Worm (Caenorhabditis elegans) whole organism, L4 larva: ENCODE results near the gene wrt-3.

ENCODE experiments used
- D1046.2 ChIP-seq: fragments of 200-800 bp; sonication (Bioruptor generic); IDR thresholded peaks from 2 replicates; pipeline ENCODE4 v1.3.6; 2022; ENCODE audit warnings: missing genetic modification characterization, missing compliant biosample characterization
- F49E8.2 ChIP-seq: sonication (generic microtip); optimal IDR thresholded peaks from 2 replicates; lab custom pipeline; 2016; ENCODE audit warnings: missing compliant biosample characterization, mild to moderate bottlenecking, missing genetic modification characterization, borderline replicate concordance
- R02D3.7 ChIP-seq: fragments of 150-350 bp; sonication (generic microtip); optimal IDR thresholded peaks from 3 replicates; lab custom pipeline; 2014; ENCODE audit warnings: missing biosample characterization, missing genetic modification characterization
- Y48G9A.11 ChIP-seq: fragments of 200-800 bp; sonication (Bioruptor generic); IDR thresholded peaks from 2 replicates; pipeline ENCODE4 v1.3.6; 2022; ENCODE audit warnings: missing genetic modification reagents, missing genetic modification characterization, missing compliant biosample characterization
- ZK546.5 ChIP-seq, 2 experiments: sonication (generic microtip); optimal IDR thresholded peaks; 2 replicates each; lab custom pipeline; 2017; ENCODE audit warnings: missing biosample characterization in 2 of 2, missing genetic modification characterization in 2 of 2
- aha-1 ChIP-seq: fragments of 150-350 bp; peaks from one replicate; lab custom pipeline; 2014; ENCODE audit warnings: missing biosample characterization, missing genetic modification characterization
- ama-1 ChIP-seq: fragments of 150-350 bp; optimal IDR thresholded peaks from 2 replicates; lab custom pipeline; 2014; ENCODE audit warnings: inconsistent platforms, mixed read lengths
- arid-1 ChIP-seq: fragments of 200-800 bp; sonication (Bioruptor generic); conservative IDR thresholded peaks from 2 replicates; pipeline ENCODE4 v1.3.6; 2022; ENCODE audit warnings: missing genetic modification reagents, missing genetic modification characterization, missing compliant biosample characterization
- ceh-20 ChIP-seq: fragments of 200-800 bp; sonication (Bioruptor generic); IDR thresholded peaks from 2 replicates; pipeline ENCODE4 v1.3.6; 2022; ENCODE audit warnings: missing genetic modification reagents, missing genetic modification characterization, missing compliant biosample characterization
- ceh-28 ChIP-seq: fragments of 150-350 bp; optimal IDR thresholded peaks from 2 replicates; lab custom pipeline; 2014; ENCODE audit warnings: missing biosample characterization, missing genetic modification reagents, missing genetic modification characterization
- ctbp-1 ChIP-seq: fragments of 200-800 bp; sonication (Bioruptor generic); IDR thresholded peaks from 2 replicates; pipeline ENCODE4 v1.3.6; 2022; ENCODE audit warnings: missing genetic modification reagents, missing genetic modification characterization, missing compliant biosample characterization
- daf-12 ChIP-seq: fragments of 150-350 bp; optimal IDR thresholded peaks from 2 replicates; lab custom pipeline; 2014; ENCODE audit warnings: missing biosample characterization, missing genetic modification reagents, missing genetic modification characterization
- daf-16 ChIP-seq, 3 experiments: sonication (generic microtip); optimal IDR thresholded peaks; 2 replicates each; lab custom pipeline; 2016 to 2017; ENCODE audit warnings: missing genetic modification characterization in 3 of 3, missing genetic modification reagents in 3 of 3, mild to moderate bottlenecking in 2 of 3, missing compliant biosample characterization in 2 of 3, missing biosample characterization in 1 of 3, moderate library complexity in 1 of 3
- daf-19 ChIP-seq: fragments of 200-800 bp; sonication (Bioruptor generic); conservative IDR thresholded peaks from 2 replicates; pipeline ENCODE4 v1.3.6; 2022; ENCODE audit warnings: missing genetic modification characterization, missing compliant biosample characterization
- daf-8 ChIP-seq: fragments of 200-800 bp; sonication (Bioruptor generic); IDR thresholded peaks from 2 replicates; pipeline ENCODE4 v1.3.6; 2022; ENCODE audit warnings: missing genetic modification characterization, missing compliant biosample characterization
- dmd-9 ChIP-seq: fragments of 200-800 bp; sonication (Bioruptor generic); IDR thresholded peaks from 2 replicates; pipeline ENCODE4 v1.3.6; 2022; ENCODE audit warnings: missing genetic modification reagents, missing genetic modification characterization, missing compliant biosample characterization
- dpl-1 ChIP-seq: fragments of 150-350 bp; optimal IDR thresholded peaks from 2 replicates; lab custom pipeline; 2014; ENCODE audit warnings: missing biosample characterization, missing genetic modification reagents, missing genetic modification characterization
- duxl-1 ChIP-seq: sonication (generic microtip); optimal IDR thresholded peaks from 2 replicates; lab custom pipeline; 2016; ENCODE audit warnings: mild to moderate bottlenecking, missing genetic modification characterization, moderate library complexity, missing compliant biosample characterization; ENCODE audit not compliant: poor library complexity
- fkh-10 ChIP-seq: fragments of 150-350 bp; optimal IDR thresholded peaks from 2 replicates; lab custom pipeline; 2014; ENCODE audit warnings: missing biosample characterization, missing genetic modification reagents, missing genetic modification characterization
- fos-1 ChIP-seq: fragments of 150-350 bp; optimal IDR thresholded peaks from 2 replicates; lab custom pipeline; 2014; ENCODE audit warnings: missing biosample characterization, missing genetic modification characterization
- hif-1 ChIP-seq, 2 experiments: sonication (generic microtip); optimal IDR thresholded peaks; 2 replicates each; lab custom pipeline; 2016 to 2017; ENCODE audit warnings: missing compliant biosample characterization in 2 of 2, missing genetic modification characterization in 2 of 2, missing genetic modification reagents in 2 of 2, missing genotype in 2 of 2, mild to moderate bottlenecking in 1 of 2
- hlh-30 ChIP-seq: sonication (generic microtip); optimal IDR thresholded peaks from 2 replicates; lab custom pipeline; 2017; ENCODE audit warnings: antibody characterized with exemption, mild to moderate bottlenecking, missing genetic modification characterization, missing compliant biosample characterization; ENCODE audit not compliant: insufficient read depth
- jun-1 ChIP-seq: fragments of 150-350 bp; optimal IDR thresholded peaks from 2 replicates; lab custom pipeline; 2014; ENCODE audit warnings: missing biosample characterization, missing genetic modification reagents, missing genetic modification characterization
- lim-7 ChIP-seq: fragments of 200-800 bp; sonication (Bioruptor generic); IDR thresholded peaks from 2 replicates; pipeline ENCODE4 v1.3.6; 2022; ENCODE audit warnings: missing genetic modification characterization, missing compliant biosample characterization
- lin-15B ChIP-seq: fragments of 150-350 bp; sonication (generic microtip); optimal IDR thresholded peaks from 3 replicates; lab custom pipeline; 2014; ENCODE audit warnings: missing biosample characterization, missing genetic modification characterization
- lin-38 ChIP-seq: fragments of 200-800 bp; sonication (Bioruptor generic); IDR thresholded peaks from 2 replicates; pipeline ENCODE4 v1.3.6; 2022; ENCODE audit warnings: missing genetic modification reagents, missing genetic modification characterization, missing compliant biosample characterization
- lin-39 ChIP-seq: fragments of 150-350 bp; optimal IDR thresholded peaks from 2 replicates; lab custom pipeline; 2014; ENCODE audit warnings: missing biosample characterization, missing genetic modification reagents, missing genetic modification characterization
- lsy-2 ChIP-seq, 2 experiments: fragments of 150-350 bp in 1 of 2; sonication (generic microtip) in 1 of 2; optimal IDR thresholded peaks; 2 replicates each; lab custom pipeline; 2014 to 2017; ENCODE audit warnings: missing biosample characterization in 2 of 2, missing genetic modification characterization in 2 of 2
- mdt-29 ChIP-seq: fragments of 200-800 bp; sonication (Bioruptor generic); IDR thresholded peaks from 2 replicates; pipeline ENCODE4 v1.3.6; 2022; ENCODE audit warnings: missing genetic modification reagents, missing genetic modification characterization, missing compliant biosample characterization
- mep-1 ChIP-seq: fragments of 150-350 bp; sonication (generic microtip); optimal IDR thresholded peaks from 3 replicates; lab custom pipeline; 2014; ENCODE audit warnings: missing biosample characterization, missing genetic modification characterization
- mxl-2 ChIP-seq: fragments of 200-800 bp; sonication (Bioruptor generic); conservative IDR thresholded peaks from 2 replicates; pipeline ENCODE4 v1.3.6; 2022; ENCODE audit warnings: missing genetic modification reagents, missing genetic modification characterization, missing compliant biosample characterization
- mxl-3 ChIP-seq: fragments of 200-800 bp; sonication (Bioruptor generic); optimal IDR thresholded peaks from 2 replicates; lab custom pipeline; 2018; ENCODE audit warnings: mild to moderate bottlenecking, missing genetic modification characterization, missing compliant biosample characterization
- nhr-10 ChIP-seq: fragments of 150-350 bp; optimal IDR thresholded peaks from 2 replicates; lab custom pipeline; 2014; ENCODE audit warnings: missing biosample characterization, missing genetic modification characterization
- nhr-111 ChIP-seq: fragments of 200-800 bp; sonication (Bioruptor generic); optimal IDR thresholded peaks from 2 replicates; lab custom pipeline; 2018; ENCODE audit warnings: mild to moderate bottlenecking, missing genetic modification characterization, missing compliant biosample characterization
- nhr-237 ChIP-seq: sonication (generic microtip); optimal IDR thresholded peaks from 2 replicates; lab custom pipeline; 2017; ENCODE audit warnings: missing biosample characterization, missing genetic modification characterization
- nhr-28 ChIP-seq: fragments of 150-350 bp; optimal IDR thresholded peaks from 2 replicates; lab custom pipeline; 2014; ENCODE audit warnings: missing biosample characterization, missing genetic modification characterization
- nhr-42 ChIP-seq: fragments of 200-800 bp; sonication (Bioruptor generic); IDR thresholded peaks from 2 replicates; pipeline ENCODE4 v1.3.6; 2022; ENCODE audit warnings: missing genetic modification characterization, missing compliant biosample characterization
- nhr-6 ChIP-seq: fragments of 150-350 bp; optimal IDR thresholded peaks from 2 replicates; lab custom pipeline; 2014; ENCODE audit warnings: missing biosample characterization, missing genetic modification characterization
- nhr-77 ChIP-seq: fragments of 150-350 bp; optimal IDR thresholded peaks from 2 replicates; lab custom pipeline; 2014; ENCODE audit warnings: missing biosample characterization, missing genetic modification characterization
- pha-4 ChIP-seq, 2 experiments: fragments of 150-350 bp in 1 of 2; fragments of 200-800 bp in 1 of 2; sonication (Bioruptor generic) in 1 of 2; IDR thresholded peaks in 1 of 2; optimal IDR thresholded peaks in 1 of 2; 2 replicates each; pipeline versions ENCODE4 v1.3.6 to Lab custom; 2014 to 2022; ENCODE audit warnings: missing genetic modification characterization in 2 of 2, missing genetic modification reagents in 2 of 2, missing biosample characterization in 1 of 2, missing compliant biosample characterization in 1 of 2
- php-3 ChIP-seq: fragments of 200-800 bp; sonication (Bioruptor generic); IDR thresholded peaks from 2 replicates; pipeline ENCODE4 v1.3.6; 2022; ENCODE audit warnings: missing genetic modification reagents, missing genetic modification characterization, missing compliant biosample characterization
- saeg-2 ChIP-seq: fragments of 200-800 bp; sonication (Bioruptor generic); IDR thresholded peaks from 2 replicates; pipeline ENCODE4 v1.3.6; 2022; ENCODE audit warnings: missing genetic modification reagents, missing genetic modification characterization, missing compliant biosample characterization
- snpc-1.2 ChIP-seq: fragments of 200-800 bp; sonication (Bioruptor generic); IDR thresholded peaks from 2 replicates; pipeline ENCODE4 v1.3.6; 2022; ENCODE audit warnings: missing genetic modification reagents, missing genetic modification characterization, missing compliant biosample characterization
- spr-3 ChIP-seq: fragments of 200-800 bp; sonication (Bioruptor generic); optimal IDR thresholded peaks from 2 replicates; lab custom pipeline; 2018; ENCODE audit warnings: mild to moderate bottlenecking, missing genetic modification characterization, missing compliant biosample characterization
- unc-130 ChIP-seq: sonication (generic microtip); optimal IDR thresholded peaks from 2 replicates; lab custom pipeline; 2016; ENCODE audit warnings: missing genetic modification reagents, missing genetic modification characterization, missing compliant biosample characterization
- zag-1 ChIP-seq: fragments of 150-350 bp; optimal IDR thresholded peaks from 2 replicates; lab custom pipeline; 2014; ENCODE audit warnings: missing biosample characterization, missing genetic modification characterization
- ztf-11 ChIP-seq: fragments of 150-350 bp; optimal IDR thresholded peaks from 2 replicates; lab custom pipeline; 2014; ENCODE audit warnings: missing biosample characterization, missing genetic modification characterization

Gene wrt-3

DNA sequence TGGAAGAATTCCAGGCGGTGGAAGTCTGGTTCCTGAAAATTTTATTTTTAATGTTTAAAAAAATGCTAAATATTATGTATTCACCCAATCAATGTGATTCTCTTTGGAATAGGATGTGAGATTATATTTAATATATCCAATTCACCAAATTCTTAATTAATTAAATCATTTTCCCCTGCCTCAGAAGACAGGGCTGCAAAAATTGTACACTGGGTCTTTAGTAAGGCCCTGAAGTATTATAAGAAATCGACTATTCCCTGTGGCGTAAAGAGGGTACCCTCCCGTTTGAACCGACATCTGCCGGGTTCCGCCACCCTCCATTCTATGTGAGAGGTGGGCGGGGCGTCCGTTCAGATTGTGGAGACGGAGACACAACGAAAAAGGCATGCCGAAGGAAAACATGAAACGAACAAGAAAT is 34.0 kb upstream of the wrt-3 start (continued):
- TF ChIP-seq D1046.2 (no peak), lim-7 (GFP tag; lab: Robert Waterston, UW) (0 out of 2 replicates have a peak, but pooled peaks have one; percentile 26), nhr-10 (peak; percentile 37), nhr-42 (no peak), mxl-2 (GFP tag; lab: Robert Waterston, UW) (no peak), hif-1 (tag; optimal IDR thresholded peaks at IDR 0.05; lab: Kevin White, UChicago) (peak in 1 of 2 experiments; percentile 48), pha-4 (GFP tag; IDR thresholded peaks at IDR 0.05; lab: Robert Waterston, UW) (peak; percentile 56; the same call in 1 of the 2 replicates), pha-4 (tag; optimal IDR thresholded peaks at IDR 0.05; lab: Kevin White, UChicago) (no peak), mxl-3 (GFP tag; lab: Kevin White, UChicago) (no peak), php-3 (no peak; the same call in 1 of the 2 replicates), dpl-1 (GFP tag; lab: Kevin White, UChicago) (peak; percentile 41), jun-1 (tag; lab: Kevin White, UChicago) (peak; percentile 1), fkh-10 (peak; percentile 38), mdt-29 (0 out of 2 replicates have a peak, but pooled peaks have one; percentile 28), nhr-111 (no peak), ceh-28 (tag; lab: Kevin White, UChicago) (no peak), daf-16 (GFP tag; optimal IDR thresholded peaks at IDR 0.05; lab: Kevin White, UChicago) (peak; percentile 5 to 13), daf-16 (tag; optimal IDR thresholded peaks at IDR 0.05; lab: Kevin White, UChicago) (peak; percentile 25), R02D3.7 (no peak), duxl-1 (peak; percentile 62), lin-15B (tag; lab: Kevin White, UChicago) (no peak), nhr-28 (tag; lab: Kevin White, UChicago) (no peak), ceh-20 (GFP tag; lab: Robert Waterston, UW) (peak; percentile 40; the same call in 1 of the 2 replicates), saeg-2 (0 out of 2 replicates have a peak, but pooled peaks have one; percentile 7), fos-1 (tag; lab: Kevin White, UChicago) (no peak), daf-8 (no peak), arid-1 (GFP tag; lab: Robert Waterston, UW) (peak; percentile 61; the same call in 1 of the 2 replicates), F49E8.2 (tag; lab: Kevin White, UChicago) (peak; percentile 62), daf-12 (tag; lab: Kevin White, UChicago) (no peak), ztf-11 (no peak), spr-3 (GFP tag; lab: Kevin White, UChicago) (peak; percentile 59), nhr-237 (no peak), dmd-9 (no peak), hlh-30 (tag; lab: Kevin White, UChicago) (peak; percentile 66), daf-19 (no peak; the same call in 1 of the 2 replicates)

DNA sequence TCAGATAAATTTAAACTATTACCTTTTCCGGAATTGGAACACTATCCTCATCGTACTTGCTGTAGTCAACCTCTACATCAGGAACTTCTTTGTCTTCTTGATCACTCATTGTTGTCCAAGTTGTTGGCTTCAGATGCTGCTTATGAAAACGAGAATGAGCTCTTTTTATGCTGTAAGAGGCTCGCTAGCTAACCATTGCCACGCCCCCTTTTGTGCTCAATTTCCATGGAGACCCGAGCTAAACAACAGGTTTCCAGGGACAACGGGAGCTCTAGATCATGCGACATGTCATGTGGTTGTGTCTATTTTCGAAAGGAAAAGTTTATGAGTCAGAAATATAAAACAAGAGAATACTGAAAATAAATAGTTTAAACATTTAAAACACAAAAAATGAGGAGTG is 33.2 kb upstream of the wrt-3 start, which contains the start of gene C33A12.4:
TSS of gene C33A12.4 (minus strand) at position 131 of the 400 bp plus-strand sequence.
- TF ChIP-seq saeg-2 (no peak), nhr-42 (0 out of 2 replicates have a peak, but pooled peaks have one; percentile 10), ama-1 (lab: Kevin White, UChicago) (peak; percentile 28)

DNA sequence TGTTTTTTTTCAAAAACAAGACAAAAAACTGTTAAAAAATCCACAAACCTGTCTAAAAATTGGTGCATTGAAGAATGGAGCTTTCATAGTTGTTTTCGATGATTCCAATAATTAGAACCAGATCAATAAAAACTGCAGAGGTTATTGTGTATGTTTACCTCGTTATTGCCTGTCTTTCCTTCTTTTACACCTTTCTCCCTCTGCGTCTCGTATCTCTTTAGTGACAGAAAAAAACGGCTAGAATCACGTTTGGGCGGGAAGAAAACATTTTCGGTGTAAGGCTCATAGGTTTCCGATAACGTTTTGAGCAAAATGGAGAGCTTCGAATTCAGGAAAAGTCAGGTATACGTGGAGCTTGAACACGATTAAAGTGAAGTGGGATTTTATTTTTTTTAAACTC is 31.4 kb upstream of the wrt-3 start, which contains the start of gene ethe-1:
TSS of gene ethe-1 (minus strand) at position 150 of the 400 bp plus-strand sequence.
- TF ChIP-seq ceh-28 (tag; lab: Kevin White, UChicago): no peak
- TF ChIP-seq hif-1 (tag; optimal IDR thresholded peaks at IDR 0.05; lab: Kevin White, UChicago): peak; percentile 82 to 92
- no peak for TF ChIP-seq nhr-42
- no peak for TF ChIP-seq lin-15B (tag; lab: Kevin White, UChicago)
- TF ChIP-seq aha-1 (tag; lab: Kevin White, UChicago): peak; percentile 85
- no peak for TF ChIP-seq php-3
- TF ChIP-seq zag-1: no peak
- no peak for TF ChIP-seq Y48G9A.11 (GFP tag; lab: Robert Waterston, UW)
- no peak for TF ChIP-seq ctbp-1
- TF ChIP-seq ama-1 (lab: Kevin White, UChicago): no peak
- no peak for TF ChIP-seq lin-38 (GFP tag; lab: Robert Waterston, UW)
- TF ChIP-seq ztf-11: no peak
- no peak for TF ChIP-seq lsy-2 (tag; optimal IDR thresholded peaks at IDR 0.05; lab: Kevin White, UChicago)
- TF ChIP-seq nhr-6: peak; percentile 26
- TF ChIP-seq lin-39 (tag; lab: Kevin White, UChicago): no peak
- TF ChIP-seq unc-130: no peak
- TF ChIP-seq daf-16 (GFP tag; optimal IDR thresholded peaks at IDR 0.05; lab: Kevin White, UChicago): no peak
- peak; percentile 84 for TF ChIP-seq daf-16 (tag; optimal IDR thresholded peaks at IDR 0.05; lab: Kevin White, UChicago)
- TF ChIP-seq nhr-77: no peak
- peak; percentile 17 for TF ChIP-seq nhr-28 (tag; lab: Kevin White, UChicago)
- TF ChIP-seq mep-1 (tag; lab: Kevin White, UChicago): no peak
- no peak for TF ChIP-seq mxl-3 (GFP tag; lab: Kevin White, UChicago)
- TF ChIP-seq dmd-9: no peak
- TF ChIP-seq ZK546.5 (tag; optimal IDR thresholded peaks at IDR 0.05; lab: Kevin White, UChicago): no peak
- TF ChIP-seq snpc-1.2: no peak
